Fruit fly (Drosophila melanogaster): ENCODE data around the gene CG42831.

CG42831 gene

dm6 chr3L:10772527-10773184 is 42.0 kb upstream of the CG42831 start (continued):
- TF ChIP-seq Gug (GFP tag; IDR thresholded peaks at IDR 0.05): no peak
- peak; percentile 51 for TF ChIP-seq achi (GFP tag; optimal IDR thresholded peaks at IDR 0.05)
- peak; percentile 47 for TF ChIP-seq Ets96B (tag; optimal IDR thresholded peaks at IDR 0.05)
- TF ChIP-seq Sox102F (GFP tag; optimal IDR thresholded peaks at IDR 0.05): peak; percentile 42
- TF ChIP-seq lz (GFP tag; optimal IDR thresholded peaks at IDR 0.05): peak; percentile 45
- peak; percentile 70 for TF ChIP-seq topi (GFP tag; optimal IDR thresholded peaks at IDR 0.05)
- 0 out of 3 replicates have a peak, but pooled peaks have one; percentile 39 for TF ChIP-seq eg (GFP tag; IDR thresholded peaks at IDR 0.05)
- TF ChIP-seq Sox14 (GFP tag; optimal IDR thresholded peaks at IDR 0.05): peak; percentile 5
- TF ChIP-seq CG7368 (GFP tag; optimal IDR thresholded peaks at IDR 0.05): no peak
- peak; percentile 66 for TF ChIP-seq CG32006 (GFP tag; optimal IDR thresholded peaks at IDR 0.05)
- no peak for TF ChIP-seq fd59A (GFP tag; optimal IDR thresholded peaks at IDR 0.05)
- TF ChIP-seq CG8632 (GFP tag; optimal IDR thresholded peaks at IDR 0.05): peak; percentile 29
- peak; percentile 46 for TF ChIP-seq Smox (GFP tag; optimal IDR thresholded peaks at IDR 0.05)

- TF ChIP-seq eg (GFP tag; IDR thresholded peaks at IDR 0.05): no peak
- no peak for TF ChIP-seq Met (GFP tag; optimal IDR thresholded peaks at IDR 0.05)
- TF ChIP-seq CG32006 (GFP tag; optimal IDR thresholded peaks at IDR 0.05): no peak
- TF ChIP-seq Smox (GFP tag; optimal IDR thresholded peaks at IDR 0.05): no peak
- no peak for TF ChIP-seq CG31627 (GFP tag; optimal IDR thresholded peaks at IDR 0.05)
- TF ChIP-seq CG1621 (tag; optimal IDR thresholded peaks at IDR 0.05): no peak
- TF ChIP-seq CG3032 (tag; optimal IDR thresholded peaks at IDR 0.05): no peak
- TF ChIP-seq fd85E (GFP tag; optimal IDR thresholded peaks at IDR 0.05): no peak
- TF ChIP-seq Gug (GFP tag; IDR thresholded peaks at IDR 0.05): no peak
- no peak for TF ChIP-seq Hr39 (GFP tag; optimal IDR thresholded peaks at IDR 0.05)
- no peak for TF ChIP-seq pdm3 (GFP tag; optimal IDR thresholded peaks at IDR 0.05)
- no peak for TF ChIP-seq fd59A (GFP tag; optimal IDR thresholded peaks at IDR 0.05)
- no peak for TF ChIP-seq CG11762 (GFP tag; optimal IDR thresholded peaks at IDR 0.05; ENCODE audit: insufficient read depth)
- TF ChIP-seq CG6808 (GFP tag; optimal IDR thresholded peaks at IDR 0.05): no peak
- TF ChIP-seq CG6276 (GFP tag; optimal IDR thresholded peaks at IDR 0.05): no peak
- no peak for TF ChIP-seq Eip75B (GFP tag; optimal IDR thresholded peaks at IDR 0.05)
- TF ChIP-seq dac (GFP tag; optimal IDR thresholded peaks at IDR 0.05): no peak
- no peak for TF ChIP-seq Sox14 (GFP tag; optimal IDR thresholded peaks at IDR 0.05)
- no peak for TF ChIP-seq CG8319 (GFP tag; optimal IDR thresholded peaks at IDR 0.05)
- no peak for TF ChIP-seq ss (GFP tag; optimal IDR thresholded peaks at IDR 0.05)
Observed at dm6 chr3L:10773585-10773984, 41.0 kb upstream of the CG42831 start.

dm6 chr3L:10775182-10775581 is 39.4 kb upstream of the CG42831 start:
- TF ChIP-seq CG6808 (GFP tag; optimal IDR thresholded peaks at IDR 0.05) (no peak), Eip78C (GFP tag) (no peak), ss (GFP tag; optimal IDR thresholded peaks at IDR 0.05) (no peak), eg (GFP tag; IDR thresholded peaks at IDR 0.05) (no peak), Blimp-1 (GFP tag; optimal IDR thresholded peaks at IDR 0.05) (no peak), Gug (GFP tag; IDR thresholded peaks at IDR 0.05) (no peak), Lpt (GFP tag; optimal IDR thresholded peaks at IDR 0.05) (no peak), Smox (GFP tag; optimal IDR thresholded peaks at IDR 0.05) (no peak), CG11294 (GFP tag; IDR thresholded peaks at IDR 0.05) (no peak), net (GFP tag; optimal IDR thresholded peaks at IDR 0.05) (no peak), esn (GFP tag; optimal IDR thresholded peaks at IDR 0.05) (no peak), CG32006 (GFP tag; optimal IDR thresholded peaks at IDR 0.05) (no peak), CG10669 (GFP tag; optimal IDR thresholded peaks at IDR 0.05) (no peak), CG15336 (GFP tag; IDR thresholded peaks at IDR 0.05) (no peak)

- TF ChIP-seq CG3032 (tag; optimal IDR thresholded peaks at IDR 0.05): no peak
- no peak for TF ChIP-seq CG6808 (GFP tag; optimal IDR thresholded peaks at IDR 0.05)
- no peak for TF ChIP-seq CG6276 (GFP tag; optimal IDR thresholded peaks at IDR 0.05)
- TF ChIP-seq net (GFP tag; optimal IDR thresholded peaks at IDR 0.05): no peak
- no peak for TF ChIP-seq ss (GFP tag; optimal IDR thresholded peaks at IDR 0.05)
- TF ChIP-seq CG8319 (GFP tag; optimal IDR thresholded peaks at IDR 0.05): no peak
- peak; percentile 9; the same call in 1 of the 2 replicates for TF ChIP-seq CG15336 (GFP tag; IDR thresholded peaks at IDR 0.05)
- TF ChIP-seq cyc (GFP tag; optimal IDR thresholded peaks at IDR 0.05): no peak
- peak; percentile 57 for TF ChIP-seq Eip78C (GFP tag)
- TF ChIP-seq CG16779 (tag; optimal IDR thresholded peaks at IDR 0.05): no peak
- no peak for TF ChIP-seq dsx (GFP tag; optimal IDR thresholded peaks at IDR 0.05; ENCODE audit: poor library complexity, severe bottlenecking)
- no peak for TF ChIP-seq CG9139 (GFP tag; optimal IDR thresholded peaks at IDR 0.05)
- TF ChIP-seq Blimp-1 (GFP tag; optimal IDR thresholded peaks at IDR 0.05): no peak
- no peak for TF ChIP-seq CG4318 (GFP tag; optimal IDR thresholded peaks at IDR 0.05)
- no peak for TF ChIP-seq Eip93F (GFP tag; optimal IDR thresholded peaks at IDR 0.05)
- TF ChIP-seq Lpt (GFP tag; optimal IDR thresholded peaks at IDR 0.05): no peak
- peak; percentile 18; the same call in 2 of the 3 replicates for TF ChIP-seq eg (GFP tag; IDR thresholded peaks at IDR 0.05)
- TF ChIP-seq Sox15 (GFP tag; optimal IDR thresholded peaks at IDR 0.05): no peak
- TF ChIP-seq fkh (GFP tag; optimal IDR thresholded peaks at IDR 0.05): no peak
Observed at dm6 chr3L:10775736-10776135, 38.9 kb upstream of the CG42831 start.

All from whole organism, prepupa.